Fruit fly (Drosophila melanogaster) whole organism, embryonic: ENCODE data around the gene CG3748.

ENCODE experiments used
- Awh ChIP-seq: fragments of 200-800 bp; sonication (Bioruptor generic); IDR thresholded peaks from 2 replicates; pipeline ENCODE4, ENCODE4 v1.3.6; 2022; ENCODE audit warnings: missing biosample characterization, missing genetic modification characterization
- B-H2 ChIP-seq: fragments of 200-800 bp; sonication (Bioruptor generic); optimal IDR thresholded peaks from 2 replicates; lab custom pipeline; 2018; ENCODE audit warnings: missing biosample characterization, mild to moderate bottlenecking, missing genetic modification characterization
- BEAF-32 ChIP-seq: fragments of 200-800 bp; sonication (Bioruptor generic); optimal IDR thresholded peaks from 3 replicates; lab custom pipeline; 2017; ENCODE audit warnings: missing biosample characterization, missing genetic modification characterization, mild to moderate bottlenecking, moderate library complexity, missing genetic modification reagents
- Bdp1 ChIP-seq: fragments of 200-800 bp; sonication (Bioruptor generic); optimal IDR thresholded peaks from 3 replicates; lab custom pipeline; 2016; ENCODE audit warnings: missing biosample characterization, missing genetic modification characterization
- CG11696 ChIP-seq: fragments of 200-800 bp; sonication (Bioruptor generic); IDR thresholded peaks from 2 replicates; pipeline ENCODE4 v1.3.6; 2022; ENCODE audit warnings: missing biosample characterization, missing genetic modification characterization
- CG12299 ChIP-seq: fragments of 200-800 bp; sonication (Bioruptor generic); optimal IDR thresholded peaks from 2 replicates; lab custom pipeline; 2018; ENCODE audit warnings: missing biosample characterization, mild to moderate bottlenecking, missing genetic modification characterization
- CG12659 ChIP-seq: fragments of 200-800 bp; sonication (Bioruptor generic); optimal IDR thresholded peaks from 3 replicates; lab custom pipeline; 2017; ENCODE audit warnings: mild to moderate bottlenecking, missing biosample characterization, missing genetic modification reagents, missing genetic modification characterization
- CG16813 ChIP-seq: fragments of 200-800 bp; sonication (Bioruptor generic); IDR thresholded peaks from 3 replicates; pipeline ENCODE4 v1.3.6; 2022; ENCODE audit warnings: missing biosample characterization, missing genetic modification characterization; ENCODE audit not compliant: partially characterized antibody
- CG18476 ChIP-seq: fragments of 200-800 bp; sonication (Bioruptor generic); optimal IDR thresholded peaks from 2 replicates; lab custom pipeline; 2016; ENCODE audit warnings: missing biosample characterization, mild to moderate bottlenecking, missing genetic modification characterization
- CG18599 ChIP-seq: fragments of 200-800 bp; sonication (Bioruptor generic); optimal IDR thresholded peaks from 3 replicates; lab custom pipeline; 2017; ENCODE audit warnings: missing biosample characterization, missing genetic modification characterization, mild to moderate bottlenecking, moderate library complexity, missing genetic modification reagents
- CG31441 ChIP-seq: fragments of 200-800 bp; sonication (Bioruptor generic); IDR thresholded peaks from 2 replicates; pipeline ENCODE4 v1.3.6; 2022; ENCODE audit warnings: missing biosample characterization, missing genetic modification characterization
- CG4360 ChIP-seq: fragments of 200-800 bp; sonication (Bioruptor generic); IDR thresholded peaks from 2 replicates; pipeline ENCODE4 v1.3.6; 2022; ENCODE audit warnings: missing biosample characterization, missing genetic modification characterization
- CG4424 ChIP-seq: fragments of 200-800 bp; sonication (Bioruptor generic); optimal IDR thresholded peaks from 3 replicates; lab custom pipeline; 2016; ENCODE audit warnings: missing biosample characterization, missing genetic modification characterization
- CG6765 ChIP-seq: fragments of 200-800 bp; sonication (Bioruptor generic); optimal IDR thresholded peaks from 3 replicates; lab custom pipeline; 2017; ENCODE audit warnings: missing biosample characterization, mild to moderate bottlenecking, missing genetic modification characterization
- CG6813 ChIP-seq: fragments of 200-800 bp; sonication (Bioruptor generic); optimal IDR thresholded peaks from 2 replicates; lab custom pipeline; 2017; ENCODE audit warnings: missing biosample characterization, missing genetic modification characterization, mild to moderate bottlenecking, moderate library complexity, missing genetic modification reagents
- CG6854 ChIP-seq: fragments of 200-800 bp; sonication (Bioruptor generic); optimal IDR thresholded peaks from 3 replicates; lab custom pipeline; 2017; ENCODE audit warnings: missing biosample characterization, mild to moderate bottlenecking, missing genetic modification characterization
- CG8281 ChIP-seq: fragments of 200-800 bp; sonication (Bioruptor generic); optimal IDR thresholded peaks from 2 replicates; lab custom pipeline; 2018; ENCODE audit warnings: missing biosample characterization, mild to moderate bottlenecking, missing genetic modification characterization, moderate library complexity
- CG8478 ChIP-seq: fragments of >200 bp; optimal IDR thresholded peaks from 2 replicates; lab custom pipeline; 2018
- CG9609 ChIP-seq: fragments of 200-800 bp; sonication (Bioruptor generic); optimal IDR thresholded peaks from 3 replicates; lab custom pipeline; 2016; ENCODE audit warnings: missing biosample characterization, missing genetic modification characterization
- Dad ChIP-seq: fragments of 200-800 bp; sonication (Bioruptor generic); optimal IDR thresholded peaks from 3 replicates; lab custom pipeline; 2016; ENCODE audit warnings: missing biosample characterization, missing genetic modification characterization
- Hey ChIP-seq: fragments of 200-800 bp; sonication (Bioruptor generic); optimal IDR thresholded peaks from 3 replicates; lab custom pipeline; 2018; ENCODE audit warnings: missing biosample characterization, mild to moderate bottlenecking, missing genetic modification characterization
- Hmr ChIP-seq: fragments of 200-800 bp; sonication (Bioruptor generic); optimal IDR thresholded peaks from 3 replicates; lab custom pipeline; 2017; ENCODE audit warnings: mild to moderate bottlenecking, missing biosample characterization, missing genetic modification reagents, missing genetic modification characterization
- Lpt ChIP-seq: fragments of >200 bp; optimal IDR thresholded peaks from 2 replicates; lab custom pipeline; 2018; ENCODE audit warnings: missing biosample characterization, missing genetic modification characterization
- MESR4 ChIP-seq: fragments of 200-800 bp; sonication (Bioruptor generic); optimal IDR thresholded peaks from 2 replicates; lab custom pipeline; 2018; ENCODE audit warnings: missing biosample characterization, mild to moderate bottlenecking, missing genetic modification characterization, moderate library complexity
- NC2α ChIP-seq: fragments of 200-800 bp; sonication (Bioruptor generic); optimal IDR thresholded peaks from 2 replicates; lab custom pipeline; 2016; ENCODE audit warnings: missing biosample characterization, missing genetic modification characterization
- NC2β ChIP-seq: fragments of 200-800 bp; sonication (Bioruptor generic); optimal IDR thresholded peaks from 2 replicates; lab custom pipeline; 2016; ENCODE audit warnings: missing biosample characterization, missing genetic modification characterization
- NK7.1 ChIP-seq: fragments of 200-800 bp; sonication (Bioruptor generic); optimal IDR thresholded peaks from 3 replicates; lab custom pipeline; 2016; ENCODE audit warnings: missing biosample characterization, missing genetic modification characterization
- Sox102F ChIP-seq: fragments of 200-800 bp; sonication (Bioruptor generic); optimal IDR thresholded peaks from 2 replicates; lab custom pipeline; 2018; ENCODE audit warnings: missing biosample characterization, mild to moderate bottlenecking, missing genetic modification characterization, moderate library complexity
- ab ChIP-seq: fragments of 200-800 bp; sonication (Bioruptor generic); optimal IDR thresholded peaks from 2 replicates; lab custom pipeline; 2016; ENCODE audit warnings: missing biosample characterization, missing genetic modification characterization
- aop ChIP-seq: fragments of 200-800 bp; sonication (Bioruptor generic); IDR thresholded peaks from 2 replicates; pipeline ENCODE4 v1.3.6; 2022; ENCODE audit warnings: missing biosample characterization, missing genetic modification characterization
- ash1 ChIP-seq: fragments of 200-800 bp; sonication (Bioruptor generic); optimal IDR thresholded peaks from 2 replicates; lab custom pipeline; 2018; ENCODE audit warnings: missing biosample characterization, mild to moderate bottlenecking, missing genetic modification characterization
- ato ChIP-seq: fragments of 200-800 bp; sonication (Bioruptor generic); IDR thresholded peaks from 2 replicates; pipeline ENCODE4 v1.3.6; 2022; ENCODE audit warnings: missing biosample characterization, missing genetic modification characterization; ENCODE audit not compliant: partially characterized antibody
- br ChIP-seq: fragments of >200 bp; optimal IDR thresholded peaks from 2 replicates; lab custom pipeline; 2017
- gro ChIP-seq: fragments of 200-800 bp; sonication (Bioruptor generic); optimal IDR thresholded peaks from 2 replicates; lab custom pipeline; 2016; ENCODE audit warnings: missing biosample characterization, missing genetic modification characterization
- jing ChIP-seq: fragments of 200-800 bp; sonication (Bioruptor generic); optimal IDR thresholded peaks from 2 replicates; lab custom pipeline; 2018; ENCODE audit warnings: missing biosample characterization, mild to moderate bottlenecking, missing genetic modification characterization
- kni ChIP-seq: fragments of 200-800 bp; sonication (Bioruptor generic); optimal IDR thresholded peaks from 3 replicates; lab custom pipeline; 2017; ENCODE audit warnings: mild to moderate bottlenecking, missing biosample characterization, missing genetic modification reagents, missing genetic modification characterization
- lbe ChIP-seq: fragments of 200-800 bp; sonication (Bioruptor generic); optimal IDR thresholded peaks from 2 replicates; lab custom pipeline; 2016; ENCODE audit warnings: missing biosample characterization, mild to moderate bottlenecking, missing genetic modification characterization
- nerfin-2 ChIP-seq: fragments of 200-800 bp; sonication (Bioruptor generic); IDR thresholded peaks from 2 replicates; pipeline ENCODE4 v1.3.6; 2022; ENCODE audit warnings: missing biosample characterization, missing genetic modification characterization; ENCODE audit not compliant: partially characterized antibody
- otp ChIP-seq: fragments of 200-800 bp; sonication (Bioruptor generic); IDR thresholded peaks from 3 replicates; pipeline ENCODE4, ENCODE4 v1.3.6; 2022; ENCODE audit warnings: missing biosample characterization, missing genetic modification characterization
- p53 ChIP-seq: fragments of 200-800 bp; sonication (Bioruptor generic); optimal IDR thresholded peaks from 2 replicates; lab custom pipeline; 2016; ENCODE audit warnings: missing biosample characterization, missing genetic modification characterization
- pho ChIP-seq: fragments of 200-800 bp; sonication (Bioruptor generic); optimal IDR thresholded peaks from 2 replicates; lab custom pipeline; 2016; ENCODE audit warnings: missing biosample characterization, missing genetic modification characterization
- pita ChIP-seq: fragments of 200-800 bp; sonication (Bioruptor generic); optimal IDR thresholded peaks from 2 replicates; lab custom pipeline; 2017; ENCODE audit warnings: missing biosample characterization, mild to moderate bottlenecking, missing genetic modification characterization
- pzg ChIP-seq: fragments of 200-800 bp; sonication (Bioruptor generic); optimal IDR thresholded peaks from 3 replicates; lab custom pipeline; 2018; ENCODE audit warnings: missing biosample characterization, mild to moderate bottlenecking, missing genetic modification characterization, moderate library complexity
- rib ChIP-seq: fragments of 200-800 bp; sonication (Bioruptor generic); IDR thresholded peaks from 2 replicates; pipeline ENCODE4 v1.3.6; 2022; ENCODE audit warnings: missing biosample characterization, missing genetic modification characterization
- row ChIP-seq: fragments of 200-800 bp; sonication (Bioruptor generic); IDR thresholded peaks from 3 replicates; pipeline ENCODE4 v1.3.6; 2022; ENCODE audit warnings: missing biosample characterization, missing genetic modification characterization
- run ChIP-seq: fragments of 200-800 bp; sonication (Bioruptor generic); optimal IDR thresholded peaks from 3 replicates; lab custom pipeline; 2018; ENCODE audit warnings: missing biosample characterization, mild to moderate bottlenecking, missing genetic modification characterization
- stwl ChIP-seq: fragments of 200-800 bp; sonication (Bioruptor generic); optimal IDR thresholded peaks from 3 replicates; lab custom pipeline; 2018; ENCODE audit warnings: missing biosample characterization, mild to moderate bottlenecking, missing genetic modification characterization, moderate library complexity
- sug ChIP-seq: fragments of 200-800 bp; optimal IDR thresholded peaks from 2 replicates; lab custom pipeline; 2019; ENCODE audit warnings: missing biosample characterization, mild to moderate bottlenecking, missing genetic modification characterization, moderate library complexity
- toy ChIP-seq: fragments of 200-800 bp; sonication (Bioruptor generic); IDR thresholded peaks from 2 replicates; pipeline ENCODE4 v1.3.6; 2022; ENCODE audit warnings: missing biosample characterization, missing genetic modification characterization
- zen2 ChIP-seq: fragments of 200-800 bp; sonication (Bioruptor generic); IDR thresholded peaks from 3 replicates; pipeline ENCODE4 v1.3.6; 2022; ENCODE audit warnings: missing biosample characterization, missing genetic modification characterization; ENCODE audit not compliant: partially characterized antibody

The CG3748 gene

dm6 chr2L:9388013-9388605, 45.5 kb downstream of the CG3748 start (continued):
- 0 out of 2 replicates have a peak, but pooled peaks have one; percentile 35 for TF ChIP-seq toy (GFP tag; lab: Robert Waterston, UW)
- TF ChIP-seq sug (tag; lab: Kevin White, UChicago), result peak; percentile 39
- peak; percentile 63 for TF ChIP-seq lbe (GFP tag; lab: Kevin White, UChicago)
- peak; percentile 6 for TF ChIP-seq pzg (GFP tag; lab: Kevin White, UChicago)
- no peak for TF ChIP-seq ab
- peak; percentile 47 for TF ChIP-seq CG4424 (GFP tag; lab: Kevin White, UChicago)
- TF ChIP-seq CG9609 (GFP tag; lab: Kevin White, UChicago), result peak; percentile 65
- no peak for TF ChIP-seq nerfin-2 (GFP tag; lab: Robert Waterston, UW)
- TF ChIP-seq run (tag; lab: Kevin White, UChicago), result no peak
- TF ChIP-seq p53 (GFP tag; lab: Kevin White, UChicago), result peak; percentile 66
- TF ChIP-seq CG18476 (GFP tag; lab: Kevin White, UChicago), result peak; percentile 20
- TF ChIP-seq Hey (tag; lab: Kevin White, UChicago), result no peak
- TF ChIP-seq CG18599 (GFP tag; lab: Kevin White, UChicago), result peak; percentile 78
- TF ChIP-seq CG6765 (GFP tag; lab: Kevin White, UChicago), result peak; percentile 20
- TF ChIP-seq Awh (GFP tag; lab: Robert Waterston, UW), result no peak
- no peak for TF ChIP-seq NC2α (GFP tag; lab: Kevin White, UChicago)
- TF ChIP-seq kni (GFP tag; lab: Kevin White, UChicago), result no peak
- TF ChIP-seq CG6813 (GFP tag; lab: Kevin White, UChicago), result peak; percentile 37
- TF ChIP-seq BEAF-32 (GFP tag; lab: Kevin White, UChicago), result no peak
- TF ChIP-seq ash1, result no peak
- TF ChIP-seq CG8281 (tag; lab: Kevin White, UChicago), result peak; percentile 21
- no peak for TF ChIP-seq CG6854 (GFP tag; lab: Kevin White, UChicago)
- peak; percentile 8 for TF ChIP-seq B-H2 (GFP tag; lab: Kevin White, UChicago)
- 0 out of 2 replicates have a peak, but pooled peaks have one; percentile 19 for TF ChIP-seq CG31441
- TF ChIP-seq NC2β (GFP tag; lab: Kevin White, UChicago), result peak; percentile 29
- peak; percentile 55 for TF ChIP-seq Sox102F
- no peak for TF ChIP-seq pita
- peak; percentile 29 for TF ChIP-seq Bdp1
- TF ChIP-seq MESR4, result no peak
- TF ChIP-seq CG4360 (GFP tag; lab: Robert Waterston, UW), result no peak
- TF ChIP-seq otp, result peak; percentile 64; the same call in 1 of the 3 replicates
- TF ChIP-seq pho (GFP tag; lab: Kevin White, UChicago), result peak; percentile 80
- TF ChIP-seq zen2 (GFP tag; lab: Robert Waterston, UW), result no peak
- TF ChIP-seq NK7.1 (GFP tag; lab: Kevin White, UChicago), result peak; percentile 77
- TF ChIP-seq rib (GFP tag; lab: Robert Waterston, UW), result peak; percentile 81
- peak; percentile 12 for TF ChIP-seq jing (GFP tag; lab: Kevin White, UChicago)
- no peak for TF ChIP-seq CG12299
- TF ChIP-seq Hmr (GFP tag; lab: Kevin White, UChicago), result peak; percentile 81
- TF ChIP-seq aop (GFP tag; lab: Robert Waterston, UW), result peak; percentile 45; the same call in 1 of the 2 replicates
- TF ChIP-seq CG16813, result no peak
- TF ChIP-seq CG12659, result peak; percentile 60
- TF ChIP-seq Lpt (GFP tag; lab: Kevin White, UChicago), result no peak
- no peak for TF ChIP-seq CG8478
- peak; percentile 42 for TF ChIP-seq Dad
- TF ChIP-seq row (GFP tag; lab: Robert Waterston, UW), result peak; percentile 76
- peak; percentile 65 for TF ChIP-seq CG11696 (GFP tag; lab: Robert Waterston, UW)
- TF ChIP-seq gro, result peak; percentile 84
- TF ChIP-seq ato (GFP tag; lab: Robert Waterston, UW), result no peak
- no peak for TF ChIP-seq stwl
- TF ChIP-seq br (lab: Kevin White, UChicago), result no peak
